Worm (Caenorhabditis elegans) whole organism, L1 larva: ENCODE results near the gene gfrp-1.
"Not testable (repeated sequence)": the region's sequence is repeated elsewhere in the genome, so short reads cannot be mapped to it uniquely, and the experiment has no call there.

Source experiments
- C04F5.9 ChIP-seq: sonication (generic microtip); optimal IDR thresholded peaks from 2 replicates; lab custom pipeline; 2016; ENCODE audit warnings: missing genetic modification characterization, missing compliant biosample characterization
- C16A3.4 ChIP-seq: fragments of 150-350 bp; optimal IDR thresholded peaks from 2 replicates; lab custom pipeline; 2014; ENCODE audit warnings: missing biosample characterization, missing genetic modification characterization
- C34B4.2 ChIP-seq: sonication (generic microtip); optimal IDR thresholded peaks from 2 replicates; lab custom pipeline; 2017; ENCODE audit warnings: mild to moderate bottlenecking, missing genetic modification characterization, missing compliant biosample characterization
- Y116A8C.19 ChIP-seq: sonication (generic microtip); optimal IDR thresholded peaks from 2 replicates; lab custom pipeline; 2016; ENCODE audit warnings: missing compliant biosample characterization, missing genetic modification characterization, borderline replicate concordance
- alr-1 ChIP-seq: fragments of 200-800 bp; sonication (Bioruptor generic); optimal IDR thresholded peaks from 2 replicates; lab custom pipeline; 2018; ENCODE audit warnings: borderline replicate concordance, mild to moderate bottlenecking, missing genetic modification characterization, missing compliant biosample characterization
- aly-2 ChIP-seq: fragments of 150-350 bp; optimal IDR thresholded peaks from 2 replicates; lab custom pipeline; 2014; ENCODE audit warnings: missing biosample characterization, missing genetic modification characterization
- ama-1 ChIP-seq: fragments of 150-350 bp; optimal IDR thresholded peaks from 2 replicates; lab custom pipeline; 2014
- blmp-1 ChIP-seq: fragments of 150-350 bp; optimal IDR thresholded peaks from 2 replicates; lab custom pipeline; 2014; ENCODE audit warnings: missing biosample characterization, missing genetic modification characterization
- ceh-8 ChIP-seq: fragments of 200-800 bp; sonication (Bioruptor generic); optimal IDR thresholded peaks from 2 replicates; lab custom pipeline; 2018; ENCODE audit warnings: mild to moderate bottlenecking, missing genetic modification characterization, moderate library complexity, missing compliant biosample characterization
- ces-1 ChIP-seq: fragments of 150-350 bp; optimal IDR thresholded peaks from 2 replicates; lab custom pipeline; 2014; ENCODE audit warnings: missing biosample characterization, missing genetic modification reagents, missing genetic modification characterization
- dpl-1 ChIP-seq, 3 experiments: fragments of 150-350 bp in 2 of 3; sonication (generic microtip) in 1 of 3; optimal IDR thresholded peaks; 2 replicates each; lab custom pipeline; 2014 to 2017; ENCODE audit warnings: missing biosample characterization in 3 of 3, missing genetic modification characterization in 3 of 3, missing genetic modification reagents in 3 of 3
- dsc-1 ChIP-seq: sonication (generic microtip); optimal IDR thresholded peaks from 2 replicates; lab custom pipeline; 2016; ENCODE audit warnings: mild to moderate bottlenecking, missing genetic modification characterization, missing compliant biosample characterization
- efl-1 ChIP-seq, 4 experiments: fragments of 150-350 bp; optimal IDR thresholded peaks in 3 of 4; peaks in 1 of 4; 1 replicate in 1 of 4; 2 replicates in 3 of 4; lab custom pipeline; 2014; ENCODE audit warnings: missing biosample characterization in 2 of 4, missing genetic modification characterization in 2 of 4, missing genetic modification reagents in 2 of 4
- egl-13 ChIP-seq: sonication (generic microtip); optimal IDR thresholded peaks from 2 replicates; lab custom pipeline; 2016; ENCODE audit warnings: missing genotype, missing genetic modification reagents, missing genetic modification characterization, missing compliant biosample characterization
- elt-3 ChIP-seq, 6 experiments: fragments of 150-350 bp in 1 of 6; sonication (generic microtip); optimal IDR thresholded peaks; 2 replicates each; lab custom pipeline; 2017 to 2018; ENCODE audit warnings: missing biosample characterization in 6 of 6, missing genetic modification characterization in 6 of 6, inconsistent platforms in 1 of 6
- fkh-10 ChIP-seq: sonication (generic microtip); optimal IDR thresholded peaks from 2 replicates; lab custom pipeline; 2017; ENCODE audit warnings: missing biosample characterization, missing genetic modification reagents, missing genetic modification characterization
- fkh-4 ChIP-seq: sonication (generic microtip); optimal IDR thresholded peaks from 2 replicates; lab custom pipeline; 2016; ENCODE audit warnings: missing compliant biosample characterization, missing genetic modification characterization, borderline replicate concordance
- grh-1 ChIP-seq: fragments of 200-800 bp; sonication (Bioruptor generic); IDR thresholded peaks from 2 replicates; pipeline ENCODE4 v1.3.6; 2022; ENCODE audit warnings: missing genetic modification reagents, missing genetic modification characterization, missing compliant biosample characterization
- hlh-17 ChIP-seq: fragments of 200-800 bp; sonication (Bioruptor generic); optimal IDR thresholded peaks from 2 replicates; lab custom pipeline; 2018; ENCODE audit warnings: missing genetic modification characterization, mild to moderate bottlenecking, missing compliant biosample characterization, moderate library complexity, borderline replicate concordance
- irx-1 ChIP-seq: sonication (generic microtip); optimal IDR thresholded peaks from 2 replicates; lab custom pipeline; 2016; ENCODE audit warnings: missing genetic modification characterization, missing compliant biosample characterization
- lin-14 ChIP-seq: fragments of 200-800 bp; sonication (Bioruptor generic); optimal IDR thresholded peaks from 2 replicates; lab custom pipeline; 2018; ENCODE audit warnings: mild to moderate bottlenecking, missing genetic modification characterization, moderate library complexity, missing compliant biosample characterization
- lin-39 ChIP-seq: fragments of 150-350 bp; optimal IDR thresholded peaks from 2 replicates; lab custom pipeline; 2014; ENCODE audit warnings: missing biosample characterization, missing genetic modification reagents, missing genetic modification characterization
- lsy-2 ChIP-seq, 2 experiments: fragments of 150-350 bp; optimal IDR thresholded peaks; 2 replicates each; lab custom pipeline; 2014; ENCODE audit warnings: missing biosample characterization in 2 of 2, missing genetic modification characterization in 2 of 2
- mdl-1 ChIP-seq, 2 experiments: fragments of 150-350 bp; optimal IDR thresholded peaks; 2 replicates each; lab custom pipeline; 2014 to 2017; ENCODE audit warnings: missing biosample characterization in 2 of 2, missing genetic modification characterization in 2 of 2, inconsistent platforms in 1 of 2
- mef-2 ChIP-seq: fragments of 150-350 bp; optimal IDR thresholded peaks from 2 replicates; lab custom pipeline; 2014; ENCODE audit warnings: missing biosample characterization, missing genetic modification characterization
- nhr-11 ChIP-seq: fragments of 150-350 bp; optimal IDR thresholded peaks from 2 replicates; lab custom pipeline; 2014; ENCODE audit warnings: missing biosample characterization, missing genetic modification characterization
- nhr-12 ChIP-seq: sonication (generic microtip); optimal IDR thresholded peaks from 2 replicates; lab custom pipeline; 2017; ENCODE audit warnings: missing biosample characterization, missing genetic modification characterization
- nhr-19 ChIP-seq: fragments of 200-800 bp; sonication (Bioruptor generic); conservative IDR thresholded peaks from 2 replicates; pipeline ENCODE4 v1.3.6; 2022; ENCODE audit warnings: missing genetic modification characterization, missing compliant biosample characterization
- nhr-28 ChIP-seq: fragments of 150-350 bp; optimal IDR thresholded peaks from 2 replicates; lab custom pipeline; 2014; ENCODE audit warnings: missing biosample characterization, missing genetic modification characterization
- nhr-77 ChIP-seq: fragments of 150-350 bp; optimal IDR thresholded peaks from 2 replicates; lab custom pipeline; 2014; ENCODE audit warnings: missing biosample characterization, missing genetic modification characterization
- pax-3 ChIP-seq: fragments of 200-800 bp; sonication (Bioruptor generic); optimal IDR thresholded peaks from 2 replicates; lab custom pipeline; 2018; ENCODE audit warnings: mild to moderate bottlenecking, missing genetic modification characterization, moderate library complexity, missing compliant biosample characterization
- pqm-1 ChIP-seq: sonication (generic microtip); optimal IDR thresholded peaks from 3 replicates; lab custom pipeline; 2017; ENCODE audit warnings: missing biosample characterization, missing genetic modification characterization
- rnt-1 ChIP-seq: sonication (generic microtip); optimal IDR thresholded peaks from 2 replicates; lab custom pipeline; 2016; ENCODE audit warnings: mild to moderate bottlenecking, missing genetic modification characterization, moderate library complexity, missing compliant biosample characterization
- skn-1 ChIP-seq: fragments of 150-350 bp; optimal IDR thresholded peaks from 2 replicates; lab custom pipeline; 2014; ENCODE audit warnings: missing biosample characterization, missing genetic modification characterization
- snpc-4 ChIP-seq: fragments of 150-350 bp; optimal IDR thresholded peaks from 2 replicates; lab custom pipeline; 2014; ENCODE audit warnings: missing biosample characterization, missing genetic modification characterization
- snu-23 ChIP-seq: sonication (generic microtip); optimal IDR thresholded peaks from 2 replicates; lab custom pipeline; 2016; ENCODE audit warnings: missing genetic modification characterization, missing compliant biosample characterization
- swsn-7 ChIP-seq: sonication (generic microtip); optimal IDR thresholded peaks from 2 replicates; lab custom pipeline; 2016; ENCODE audit warnings: missing genetic modification characterization, missing compliant biosample characterization
- tbx-2 ChIP-seq: sonication (generic microtip); optimal IDR thresholded peaks from 2 replicates; lab custom pipeline; 2016; ENCODE audit warnings: missing genetic modification characterization, missing compliant biosample characterization
- unc-130 ChIP-seq: fragments of 150-350 bp; optimal IDR thresholded peaks from 2 replicates; lab custom pipeline; 2017; ENCODE audit warnings: missing biosample characterization, missing genetic modification characterization, inconsistent platforms
- zip-4 ChIP-seq: fragments of 200-800 bp; sonication (Bioruptor generic); optimal IDR thresholded peaks from 2 replicates; lab custom pipeline; 2018; ENCODE audit warnings: mild to moderate bottlenecking, missing genetic modification characterization, moderate library complexity, missing compliant biosample characterization
- ztf-11 ChIP-seq, 2 experiments: sonication (generic microtip); optimal IDR thresholded peaks; 2 replicates each; lab custom pipeline; 2016 to 2017; ENCODE audit warnings: missing genetic modification characterization in 2 of 2, missing biosample characterization in 1 of 2, missing compliant biosample characterization in 1 of 2

Gene gfrp-1

ce11 chrIV:218252-218651 lies 14.8 kb downstream of the gfrp-1 start, which contains the start of gene prdx-6:
prdx-6 (plus strand) TSS chrIV:218552.
- TF ChIP-seq alr-1 (no peak), ama-1 (no peak), nhr-77 (no peak), lsy-2 (tag; optimal IDR thresholded peaks at IDR 0.05; lab: Kevin White, UChicago) (no peak), grh-1 (GFP tag; lab: Robert Waterston, UW) (no peak), unc-130 (tag; lab: Kevin White, UChicago) (no peak), dpl-1 (GFP tag; optimal IDR thresholded peaks at IDR 0.05; lab: Kevin White, UChicago) (no peak), aly-2 (tag; lab: Kevin White, UChicago) (no peak), elt-3 (tag; optimal IDR thresholded peaks at IDR 0.05; lab: Kevin White, UChicago) (no peak), nhr-19 (GFP tag; lab: Robert Waterston, UW) (no peak)

- TF ChIP-seq efl-1 (optimal IDR thresholded peaks at IDR 0.05; lab: Kevin White, UChicago): not testable (repeated sequence)
- TF ChIP-seq efl-1 (GFP tag; optimal IDR thresholded peaks at IDR 0.05 in 1 of 2; lab: Kevin White, UChicago): peak in 1 of 2 experiments; percentile 17
These were observed 27.3 kb downstream of the gfrp-1 start for ce11 chrIV:230714-231113.

DNA sequence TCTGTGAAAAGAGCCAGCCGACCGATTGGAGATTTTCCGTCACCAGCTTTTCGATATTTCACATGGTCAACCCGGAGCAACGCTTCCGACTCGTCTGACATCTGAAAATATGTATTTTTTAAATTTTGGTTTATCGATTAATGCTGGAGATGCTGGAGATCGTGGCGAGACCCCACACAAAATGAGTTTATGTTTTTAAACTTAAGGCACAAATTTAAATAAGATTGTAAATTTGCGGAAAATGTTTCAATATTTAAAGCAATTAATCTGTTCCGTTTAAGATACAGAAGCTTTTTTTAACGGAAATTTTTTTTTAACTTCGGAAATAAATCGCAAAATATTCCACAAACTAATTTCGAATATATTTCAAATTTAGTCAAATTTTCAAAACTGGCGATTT lies 28.3 kb downstream of the gfrp-1 start, which contains the start of gene gtf-2H1:
Gene gtf-2H1, minus strand, starts transcription at position 101 of the 400 bp plus-strand sequence.
- no peak for TF ChIP-seq mdl-1 (tag; optimal IDR thresholded peaks at IDR 0.05; lab: Kevin White, UChicago)
- no peak for TF ChIP-seq pax-3 (tag; lab: Kevin White, UChicago)
- TF ChIP-seq tbx-2 (tag; lab: Kevin White, UChicago): no peak
- TF ChIP-seq mef-2 (tag; lab: Kevin White, UChicago): no peak
- TF ChIP-seq snu-23 (GFP tag; lab: Kevin White, UChicago): no peak
- TF ChIP-seq ztf-11 (tag; optimal IDR thresholded peaks at IDR 0.05; lab: Kevin White, UChicago): no peak
- no peak for TF ChIP-seq irx-1 (tag; lab: Kevin White, UChicago)
- TF ChIP-seq lin-14 (GFP tag; lab: Kevin White, UChicago): no peak
- TF ChIP-seq pqm-1 (tag; lab: Kevin White, UChicago): no peak
- TF ChIP-seq elt-3 (tag; optimal IDR thresholded peaks at IDR 0.05; lab: Kevin White, UChicago): no peak
- TF ChIP-seq efl-1 (optimal IDR thresholded peaks at IDR 0.05; lab: Kevin White, UChicago): no peak
- no peak for TF ChIP-seq efl-1 (GFP tag; optimal IDR thresholded peaks at IDR 0.05 in 1 of 2; lab: Kevin White, UChicago)
- no peak for TF ChIP-seq fkh-4
- TF ChIP-seq lin-39 (tag; lab: Kevin White, UChicago): no peak
- TF ChIP-seq swsn-7 (tag; lab: Kevin White, UChicago): no peak
- no peak for TF ChIP-seq nhr-28 (tag; lab: Kevin White, UChicago)
- TF ChIP-seq, all 84 proteins: peak for 0

- TF ChIP-seq dsc-1 (no peak), C34B4.2 (tag; lab: Kevin White, UChicago) (no peak), rnt-1 (tag; lab: Kevin White, UChicago) (no peak), pqm-1 (tag; lab: Kevin White, UChicago) (no peak), ceh-8 (no peak), pax-3 (tag; lab: Kevin White, UChicago) (no peak), efl-1 (optimal IDR thresholded peaks at IDR 0.05; lab: Kevin White, UChicago) (no peak), efl-1 (GFP tag; optimal IDR thresholded peaks at IDR 0.05 in 1 of 2; lab: Kevin White, UChicago) (no peak), fkh-10 (GFP tag; lab: Kevin White, UChicago) (no peak), skn-1 (no peak), C04F5.9 (tag; lab: Kevin White, UChicago) (no peak), snu-23 (GFP tag; lab: Kevin White, UChicago) (no peak), irx-1 (tag; lab: Kevin White, UChicago) (no peak), zip-4 (no peak)
- TF ChIP-seq, all 84 proteins: peak for 0
These were observed 32.7 kb downstream of the gfrp-1 start for ce11 chrIV:236138-236537.

ce11 chrIV:237350-237749 lies 33.9 kb downstream of the gfrp-1 start, which contains the start of gene ints-13:
ints-13 (minus strand) TSS chrIV:237450.
- TF ChIP-seq pax-3 (tag; lab: Kevin White, UChicago): no peak
- TF ChIP-seq hlh-17 (GFP tag; lab: Kevin White, UChicago): no peak
- TF ChIP-seq Y116A8C.19: no peak
- no peak for TF ChIP-seq nhr-11 (tag; lab: Kevin White, UChicago)
- TF ChIP-seq C16A3.4 (tag; lab: Kevin White, UChicago): no peak
- no peak for TF ChIP-seq unc-130 (tag; lab: Kevin White, UChicago)
- TF ChIP-seq nhr-12 (tag; lab: Kevin White, UChicago): no peak
- no peak for TF ChIP-seq ces-1 (GFP tag; lab: Kevin White, UChicago)
- no peak for TF ChIP-seq mdl-1 (tag; optimal IDR thresholded peaks at IDR 0.05; lab: Kevin White, UChicago)
- no peak for TF ChIP-seq egl-13
- TF ChIP-seq blmp-1 (tag; lab: Kevin White, UChicago): no peak
- TF ChIP-seq snpc-4 (tag; lab: Kevin White, UChicago): no peak
- no peak for TF ChIP-seq irx-1 (tag; lab: Kevin White, UChicago)
- TF ChIP-seq nhr-28 (tag; lab: Kevin White, UChicago): no peak
- TF ChIP-seq, all 84 proteins: peak for 0
